Worm (Caenorhabditis elegans) whole organism, late embryonic: ENCODE measurements around the gene T26G10.3.

Experiments used
- Y22D7AL.16 ChIP-seq: sonication (generic microtip); optimal IDR thresholded peaks from 2 replicates; lab custom pipeline; 2016; ENCODE audit warnings: missing genetic modification characterization, missing compliant biosample characterization
- fkh-10 ChIP-seq: fragments of 150-350 bp; optimal IDR thresholded peaks from 2 replicates; lab custom pipeline; 2014; ENCODE audit warnings: missing biosample characterization, missing genetic modification reagents, missing genetic modification characterization
- mec-3 ChIP-seq: sonication (generic microtip); optimal IDR thresholded peaks from 2 replicates; lab custom pipeline; 2016; ENCODE audit warnings: borderline replicate concordance, missing genetic modification characterization, missing compliant biosample characterization
- nhr-11 ChIP-seq: fragments of 150-350 bp; optimal IDR thresholded peaks from 2 replicates; lab custom pipeline; 2014; ENCODE audit warnings: missing biosample characterization, missing genetic modification characterization
- pha-4 ChIP-seq: fragments of 150-350 bp; optimal IDR thresholded peaks from 2 replicates; lab custom pipeline; 2018; ENCODE audit warnings: missing biosample characterization, missing genetic modification reagents, missing genetic modification characterization
- pqm-1 ChIP-seq: sonication (generic microtip); optimal IDR thresholded peaks from 2 replicates; lab custom pipeline; 2016; ENCODE audit warnings: missing genetic modification characterization, missing compliant biosample characterization
- tbx-2 ChIP-seq: sonication (generic microtip); optimal IDR thresholded peaks from 2 replicates; lab custom pipeline; 2016; ENCODE audit warnings: missing genetic modification characterization, missing compliant biosample characterization

ce11 chrIII:9455980-9456658 lies 42.9 kb upstream of the T26G10.3 start, which contains the start of the genes rheb-1 and spk-1:
- TF ChIP-seq pha-4 (tag; lab: Kevin White, UChicago) (no peak), Y22D7AL.16 (tag; lab: Kevin White, UChicago) (no peak), tbx-2 (tag; lab: Kevin White, UChicago) (peak; percentile 58), fkh-10 (GFP tag; lab: Kevin White, UChicago) (no peak), pqm-1 (peak; percentile 38), mec-3 (tag; lab: Kevin White, UChicago) (no peak), nhr-11 (tag; lab: Kevin White, UChicago) (no peak)
